Fruit fly (Drosophila melanogaster) whole organism, embryonic: ENCODE results near the gene CG34163.

Experiments
- Atf6 ChIP-seq: fragments of 200-800 bp; sonication (Bioruptor generic); IDR thresholded peaks from 2 replicates; pipeline ENCODE4 v1.3.6; 2022; ENCODE audit warnings: missing biosample characterization, missing genetic modification characterization
- CG10543 ChIP-seq: fragments of 200-800 bp; sonication (Bioruptor generic); optimal IDR thresholded peaks from 3 replicates; lab custom pipeline; 2017; ENCODE audit warnings: missing biosample characterization, mild to moderate bottlenecking, missing genetic modification characterization, moderate library complexity
- CG10565 ChIP-seq: fragments of 200-800 bp; sonication (Bioruptor generic); optimal IDR thresholded peaks from 3 replicates; lab custom pipeline; 2016; ENCODE audit warnings: missing biosample characterization, mild to moderate bottlenecking, missing genetic modification characterization
- CG11696 ChIP-seq: fragments of 200-800 bp; sonication (Bioruptor generic); IDR thresholded peaks from 2 replicates; pipeline ENCODE4 v1.3.6; 2022; ENCODE audit warnings: missing biosample characterization, missing genetic modification characterization
- CG12299 ChIP-seq: fragments of 200-800 bp; sonication (Bioruptor generic); optimal IDR thresholded peaks from 2 replicates; lab custom pipeline; 2018; ENCODE audit warnings: missing biosample characterization, mild to moderate bottlenecking, missing genetic modification characterization
- CG12769 ChIP-seq: fragments of 200-800 bp; sonication (Bioruptor generic); optimal IDR thresholded peaks from 2 replicates; lab custom pipeline; 2019; ENCODE audit warnings: missing biosample characterization, mild to moderate bottlenecking, missing genetic modification characterization, moderate library complexity
- CG13287 ChIP-seq: fragments of 200-800 bp; sonication (Bioruptor generic); IDR thresholded peaks from 2 replicates; pipeline ENCODE4 v1.3.6; 2022; ENCODE audit warnings: missing biosample characterization, missing genetic modification characterization; ENCODE audit not compliant: partially characterized antibody
- CG13424 ChIP-seq: fragments of 200-800 bp; sonication (Bioruptor generic); optimal IDR thresholded peaks from 2 replicates; lab custom pipeline; 2019; ENCODE audit warnings: missing biosample characterization, mild to moderate bottlenecking, missing genetic modification characterization, moderate library complexity
- CG14014 ChIP-seq: fragments of 200-800 bp; sonication (Bioruptor generic); IDR thresholded peaks from 2 replicates; pipeline ENCODE4 v1.3.6; 2022; ENCODE audit warnings: missing biosample characterization, missing genetic modification characterization
- CG14667 ChIP-seq: fragments of 200-800 bp; sonication (Bioruptor generic); IDR thresholded peaks from 2 replicates; pipeline ENCODE4 v1.3.6; 2022; ENCODE audit warnings: missing biosample characterization, missing genetic modification characterization
- CG15073 ChIP-seq: fragments of 200-800 bp; sonication (Bioruptor generic); optimal IDR thresholded peaks from 2 replicates; lab custom pipeline; 2016; ENCODE audit warnings: missing biosample characterization, missing genetic modification characterization
- CG15601 ChIP-seq: fragments of 200-800 bp; sonication (Bioruptor generic); optimal IDR thresholded peaks from 3 replicates; lab custom pipeline; 2019; ENCODE audit warnings: missing biosample characterization, mild to moderate bottlenecking, missing genetic modification characterization, moderate library complexity
- CG1647 ChIP-seq: fragments of 200-800 bp; sonication (Bioruptor generic); optimal IDR thresholded peaks from 3 replicates; lab custom pipeline; 2016; ENCODE audit warnings: missing biosample characterization, missing genetic modification characterization
- CG1792 ChIP-seq: fragments of 200-800 bp; sonication (Bioruptor generic); optimal IDR thresholded peaks from 2 replicates; lab custom pipeline; 2016; ENCODE audit warnings: missing biosample characterization, missing genetic modification characterization
- CG2678 ChIP-seq: fragments of 200-800 bp; sonication (Bioruptor generic); optimal IDR thresholded peaks from 3 replicates; lab custom pipeline; 2019; ENCODE audit warnings: missing biosample characterization, mild to moderate bottlenecking, missing genetic modification characterization, moderate library complexity
- CG2889 ChIP-seq: fragments of 200-800 bp; sonication (Bioruptor generic); IDR thresholded peaks from 3 replicates; pipeline ENCODE4 v1.3.6; 2022; ENCODE audit warnings: missing biosample characterization, missing genetic modification characterization
- CG32772 ChIP-seq: fragments of 200-800 bp; sonication (Bioruptor generic); IDR thresholded peaks from 2 replicates; pipeline ENCODE4 v1.3.6; 2022; ENCODE audit warnings: missing biosample characterization, missing genetic modification characterization
- CG34376 ChIP-seq: fragments of 200-800 bp; sonication (Bioruptor generic); optimal IDR thresholded peaks from 2 replicates; lab custom pipeline; 2018; ENCODE audit warnings: missing biosample characterization, mild to moderate bottlenecking, missing genetic modification characterization
- CG7357 ChIP-seq: fragments of 200-800 bp; sonication (Bioruptor generic); IDR thresholded peaks from 3 replicates; pipeline ENCODE4 v1.3.6; 2022; ENCODE audit warnings: missing biosample characterization, missing genetic modification characterization
- CG7745 ChIP-seq: fragments of 200-800 bp; sonication (Bioruptor generic); optimal IDR thresholded peaks from 2 replicates; lab custom pipeline; 2018; ENCODE audit warnings: missing biosample characterization, mild to moderate bottlenecking, missing genetic modification characterization, moderate library complexity
- CG8924 ChIP-seq: fragments of 200-800 bp; optimal IDR thresholded peaks from 3 replicates; lab custom pipeline; 2019; ENCODE audit warnings: missing biosample characterization, mild to moderate bottlenecking, missing genetic modification characterization, moderate library complexity
- CG9876 ChIP-seq: fragments of 200-800 bp; sonication (Bioruptor generic); optimal IDR thresholded peaks from 2 replicates; lab custom pipeline; 2016; ENCODE audit warnings: missing biosample characterization, missing genetic modification characterization
- Camta ChIP-seq: fragments of 200-800 bp; sonication (Bioruptor generic); optimal IDR thresholded peaks from 2 replicates; lab custom pipeline; 2016; ENCODE audit warnings: missing biosample characterization, missing genetic modification characterization
- Dip3 ChIP-seq: fragments of 200-800 bp; sonication (Bioruptor generic); optimal IDR thresholded peaks from 3 replicates; lab custom pipeline; 2016; ENCODE audit warnings: missing biosample characterization, missing genetic modification characterization
- H15 ChIP-seq: fragments of 200-800 bp; sonication (Bioruptor generic); IDR thresholded peaks from 3 replicates; pipeline ENCODE4 v1.3.6; 2022; ENCODE audit warnings: missing biosample characterization, missing genetic modification characterization
- HLH3B ChIP-seq: fragments of 200-800 bp; sonication (Bioruptor generic); IDR thresholded peaks from 2 replicates; pipeline ENCODE4 v1.3.6; 2022; ENCODE audit warnings: missing biosample characterization, missing genetic modification characterization
- Hr39 ChIP-seq: fragments of >200 bp; optimal IDR thresholded peaks from 2 replicates; lab custom pipeline; 2017
- MESR4 ChIP-seq: fragments of 200-800 bp; sonication (Bioruptor generic); optimal IDR thresholded peaks from 2 replicates; lab custom pipeline; 2018; ENCODE audit warnings: missing biosample characterization, mild to moderate bottlenecking, missing genetic modification characterization, moderate library complexity
- Poxn ChIP-seq: fragments of 200-800 bp; sonication (Bioruptor generic); IDR thresholded peaks from 2 replicates; pipeline ENCODE4 v1.3.6; 2022; ENCODE audit warnings: missing biosample characterization, missing genetic modification characterization
- Trl ChIP-seq, 3 experiments: fragments of >200 bp in 2 of 3; fragments of 200-800 bp in 1 of 3; sonication (Bioruptor generic) in 1 of 3; optimal IDR thresholded peaks; 2 replicates in 1 of 3; 3 replicates in 2 of 3; lab custom pipeline; 2016 to 2017; ENCODE audit warnings: missing biosample characterization in 1 of 3, missing genetic modification characterization in 1 of 3
- YL-1 ChIP-seq: fragments of 200-800 bp; sonication (Bioruptor generic); optimal IDR thresholded peaks from 3 replicates; lab custom pipeline; 2017; ENCODE audit warnings: missing biosample characterization, mild to moderate bottlenecking, missing genetic modification characterization
- amos ChIP-seq: fragments of 200-800 bp; sonication (Bioruptor generic); IDR thresholded peaks from 2 replicates; pipeline ENCODE4 v1.3.6; 2022; ENCODE audit warnings: missing biosample characterization, missing genetic modification characterization; ENCODE audit not compliant: partially characterized antibody
- aop ChIP-seq: fragments of 200-800 bp; sonication (Bioruptor generic); IDR thresholded peaks from 2 replicates; pipeline ENCODE4 v1.3.6; 2022; ENCODE audit warnings: missing biosample characterization, missing genetic modification characterization
- ato ChIP-seq: fragments of 200-800 bp; sonication (Bioruptor generic); IDR thresholded peaks from 2 replicates; pipeline ENCODE4 v1.3.6; 2022; ENCODE audit warnings: missing biosample characterization, missing genetic modification characterization; ENCODE audit not compliant: partially characterized antibody
- br ChIP-seq: fragments of >200 bp; optimal IDR thresholded peaks from 2 replicates; lab custom pipeline; 2017
- bsh ChIP-seq, 2 experiments: fragments of 200-800 bp; sonication (Bioruptor generic); optimal IDR thresholded peaks; 2 replicates each; lab custom pipeline; 2017 to 2018; ENCODE audit warnings: mild to moderate bottlenecking in 2 of 2, missing biosample characterization in 2 of 2, missing genetic modification characterization in 2 of 2, moderate library complexity in 1 of 2
- ci ChIP-seq: fragments of 200-800 bp; sonication (Bioruptor generic); IDR thresholded peaks from 3 replicates; pipeline ENCODE4 v1.3.6; 2022; ENCODE audit warnings: missing biosample characterization, missing genetic modification characterization
- dmrt11E ChIP-seq: fragments of 200-800 bp; sonication (Bioruptor generic); optimal IDR thresholded peaks from 3 replicates; lab custom pipeline; 2018; ENCODE audit warnings: missing biosample characterization, mild to moderate bottlenecking, missing genetic modification characterization, moderate library complexity
- grn ChIP-seq: fragments of 200-800 bp; sonication (Bioruptor generic); optimal IDR thresholded peaks from 3 replicates; lab custom pipeline; 2017; ENCODE audit warnings: missing biosample characterization, missing genetic modification characterization
- gsb ChIP-seq: fragments of 200-800 bp; sonication (Bioruptor generic); IDR thresholded peaks from 2 replicates; pipeline ENCODE4 v1.3.6; 2022; ENCODE audit warnings: missing biosample characterization, missing genetic modification characterization
- gsb-n ChIP-seq: fragments of 200-800 bp; sonication (Bioruptor generic); optimal IDR thresholded peaks from 3 replicates; lab custom pipeline; 2018; ENCODE audit warnings: missing biosample characterization, mild to moderate bottlenecking, missing genetic modification characterization
- hb ChIP-seq: fragments of 200-800 bp; sonication (Bioruptor generic); IDR thresholded peaks from 3 replicates; pipeline ENCODE4 v1.3.6; 2022; ENCODE audit warnings: missing biosample characterization, missing genetic modification characterization; ENCODE audit not compliant: partially characterized antibody
- her ChIP-seq: fragments of 200-800 bp; sonication (Bioruptor generic); optimal IDR thresholded peaks from 2 replicates; lab custom pipeline; 2016; ENCODE audit warnings: missing biosample characterization, missing genetic modification characterization
- jumu ChIP-seq: fragments of 200-800 bp; sonication (Bioruptor generic); optimal IDR thresholded peaks from 3 replicates; lab custom pipeline; 2016; ENCODE audit warnings: missing biosample characterization, missing genetic modification characterization
- kni ChIP-seq: fragments of 200-800 bp; sonication (Bioruptor generic); optimal IDR thresholded peaks from 3 replicates; lab custom pipeline; 2017; ENCODE audit warnings: mild to moderate bottlenecking, missing biosample characterization, missing genetic modification reagents, missing genetic modification characterization
- lbe ChIP-seq: fragments of 200-800 bp; sonication (Bioruptor generic); optimal IDR thresholded peaks from 2 replicates; lab custom pipeline; 2016; ENCODE audit warnings: missing biosample characterization, mild to moderate bottlenecking, missing genetic modification characterization
- nerfin-2 ChIP-seq: fragments of 200-800 bp; sonication (Bioruptor generic); IDR thresholded peaks from 2 replicates; pipeline ENCODE4 v1.3.6; 2022; ENCODE audit warnings: missing biosample characterization, missing genetic modification characterization; ENCODE audit not compliant: partially characterized antibody
- pum ChIP-seq: fragments of 200-800 bp; sonication (Bioruptor generic); optimal IDR thresholded peaks from 2 replicates; lab custom pipeline; 2016; ENCODE audit warnings: missing biosample characterization, missing genetic modification characterization
- rib ChIP-seq: fragments of 200-800 bp; sonication (Bioruptor generic); IDR thresholded peaks from 2 replicates; pipeline ENCODE4 v1.3.6; 2022; ENCODE audit warnings: missing biosample characterization, missing genetic modification characterization
- tap ChIP-seq: fragments of 200-800 bp; optimal IDR thresholded peaks from 3 replicates; lab custom pipeline; 2019; ENCODE audit warnings: missing biosample characterization, mild to moderate bottlenecking, missing genetic modification characterization, moderate library complexity

CG34163 gene

DNA sequence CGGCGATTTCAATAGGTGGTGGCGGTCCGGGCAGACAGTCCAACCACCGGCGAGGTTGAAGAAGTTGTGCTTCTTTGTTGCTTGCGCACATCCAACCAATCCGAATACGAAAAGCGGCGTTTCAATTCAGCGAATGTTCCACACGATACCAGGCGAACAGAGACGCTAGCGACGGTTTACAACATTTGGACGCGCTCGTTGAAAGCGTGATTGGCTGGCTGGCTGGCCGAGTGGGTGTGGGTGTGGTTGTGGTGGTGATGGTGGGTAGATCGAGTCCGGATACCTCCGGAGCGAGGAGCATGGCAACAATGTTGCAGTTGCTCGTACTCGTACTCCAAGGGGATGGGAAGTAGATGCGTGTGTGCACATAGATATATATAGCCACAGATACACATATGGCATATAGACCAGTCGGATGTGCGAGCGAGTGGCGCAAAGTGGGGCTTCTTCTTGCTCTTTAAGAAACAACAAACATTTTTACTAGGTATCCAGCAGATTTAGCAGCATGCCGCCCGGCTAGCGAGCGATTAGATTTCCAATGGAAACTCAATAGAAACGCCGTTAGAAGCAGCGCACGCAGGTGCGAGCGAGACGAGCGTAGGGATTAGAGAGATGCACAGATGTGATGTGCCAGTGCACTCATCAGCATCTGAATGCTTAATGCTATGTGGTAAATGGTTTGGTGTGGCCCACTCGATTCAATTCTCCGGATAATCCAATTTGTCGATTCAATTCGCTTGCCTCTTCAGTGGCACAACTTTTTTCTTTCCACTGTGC lies 22.2 kb downstream of the CG34163 start:
- TF ChIP-seq CG12769 (peak; percentile 97), CG11696 (GFP tag; lab: Robert Waterston, UW) (no peak), hb (GFP tag; lab: Robert Waterston, UW) (no peak), CG14014 (GFP tag; lab: Robert Waterston, UW) (no peak), gsb (GFP tag; lab: Robert Waterston, UW) (no peak), CG8924 (peak; percentile 67), CG7357 (GFP tag; lab: Robert Waterston, UW) (no peak), CG12299 (tag; lab: Kevin White, UChicago) (no peak), CG34376 (GFP tag; lab: Kevin White, UChicago) (peak; percentile 98), Hr39 (lab: Kevin White, UChicago) (no peak), HLH3B (GFP tag; lab: Robert Waterston, UW) (no peak), CG7745 (tag; lab: Kevin White, UChicago) (no peak), CG10543 (GFP tag; lab: Kevin White, UChicago) (peak; percentile 96), aop (GFP tag; lab: Robert Waterston, UW) (no peak), br (lab: Kevin White, UChicago) (no peak), dmrt11E (no peak), gsb-n (tag; lab: Kevin White, UChicago) (peak; percentile 63), bsh (GFP tag; optimal IDR thresholded peaks at IDR 0.05; lab: Kevin White, UChicago) (peak in 1 of 2 experiments; percentile 42), CG1792 (no peak), YL-1 (GFP tag; lab: Kevin White, UChicago) (no peak), Trl (optimal IDR thresholded peaks at IDR 0.05; lab: Kevin White, UChicago) (peak; percentile 6 to 48), Trl (GFP tag; optimal IDR thresholded peaks at IDR 0.05; lab: Kevin White, UChicago) (peak; percentile 6), CG9876 (GFP tag; lab: Kevin White, UChicago) (no peak), tap (peak; percentile 68), CG13424 (tag; lab: Kevin White, UChicago) (no peak), grn (GFP tag; lab: Kevin White, UChicago) (peak; percentile 65), Atf6 (GFP tag; lab: Robert Waterston, UW) (no peak), CG2889 (no peak), CG15073 (GFP tag; lab: Kevin White, UChicago) (no peak), CG1647 (no peak), amos (GFP tag; lab: Robert Waterston, UW) (no peak), her (GFP tag; lab: Kevin White, UChicago) (no peak), CG15601 (tag; lab: Kevin White, UChicago) (peak; percentile 100), lbe (GFP tag; lab: Kevin White, UChicago) (peak; percentile 47), rib (GFP tag; lab: Robert Waterston, UW) (no peak), ci (no peak), CG10565 (no peak), H15 (GFP tag; lab: Robert Waterston, UW) (no peak), CG32772 (no peak), CG13287 (GFP tag; lab: Robert Waterston, UW) (no peak), ato (no peak), Camta (GFP tag; lab: Kevin White, UChicago) (no peak), CG14667 (no peak), Dip3 (no peak), jumu (GFP tag; lab: Kevin White, UChicago) (no peak), CG2678 (tag; lab: Kevin White, UChicago) (no peak), kni (peak; percentile 100), pum (no peak), MESR4 (GFP tag; lab: Kevin White, UChicago) (no peak), nerfin-2 (no peak), Poxn (no peak)
